Fruit fly (Drosophila melanogaster): Measurements from ENCODE around the gene Pex16.
A peak's percentile ranks its signal among the peaks of the same experiment; 100 is the strongest.

Pex16 gene

DNA sequence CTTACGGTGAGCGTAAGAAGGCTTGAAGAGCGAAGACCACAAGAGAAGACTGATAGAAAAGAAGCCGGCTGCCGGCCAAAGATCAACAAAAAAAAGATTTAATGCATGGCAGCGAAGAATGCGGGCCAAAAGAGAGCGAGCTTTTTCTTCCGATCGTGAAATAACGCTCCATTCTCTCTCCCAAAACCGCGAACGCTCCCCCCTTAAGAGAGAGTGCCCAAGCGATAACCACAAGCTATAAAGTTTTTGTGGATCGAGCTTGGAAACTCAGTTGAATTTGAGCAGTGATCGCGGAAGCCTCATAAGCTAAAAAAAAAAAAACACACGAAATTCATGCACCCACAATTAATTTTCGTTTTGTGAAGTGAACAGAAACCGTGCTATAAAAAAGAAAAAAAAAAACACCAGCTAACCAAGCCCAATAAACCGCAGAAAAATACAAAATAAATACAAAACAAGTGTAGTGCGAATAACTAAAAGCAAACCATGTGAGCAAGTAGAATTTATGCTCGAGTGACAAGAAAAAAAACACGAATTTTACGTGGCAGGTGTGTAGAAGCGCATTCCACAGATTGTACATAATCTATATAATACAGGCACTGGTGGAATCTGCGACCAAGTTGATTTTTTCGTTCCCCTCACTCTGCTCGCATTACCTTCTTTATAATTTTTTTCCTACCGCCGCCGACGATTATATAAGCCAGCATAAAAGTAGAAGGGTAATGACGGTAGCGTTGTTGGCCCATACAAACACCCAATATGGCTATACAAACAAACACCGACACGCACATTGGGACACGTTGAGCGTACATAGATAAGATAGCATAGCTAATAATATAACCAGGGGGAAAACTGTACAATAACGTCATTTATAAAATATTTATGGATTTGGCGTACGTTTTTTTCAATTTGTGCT is 47.5 kb downstream of the Pex16 start, which contains the start of gene CG13252 (continued):
- TF ChIP-seq ey (GFP tag; optimal IDR thresholded peaks at IDR 0.05), result no peak
- no peak for TF ChIP-seq dsf (GFP tag; optimal IDR thresholded peaks at IDR 0.05; ENCODE audit: borderline replicate concordance)
- TF ChIP-seq Hr83 (GFP tag; optimal IDR thresholded peaks at IDR 0.05; ENCODE audit: poor library complexity, severe bottlenecking), result peak; percentile 49
- TF ChIP-seq HLH106 (tag; optimal IDR thresholded peaks at IDR 0.05), result no peak
- no peak for TF ChIP-seq Jra (GFP tag; optimal IDR thresholded peaks at IDR 0.05)
- TF ChIP-seq Dif (GFP tag; optimal IDR thresholded peaks at IDR 0.05; ENCODE audit: partially characterized antibody), result peak; percentile 64
- TF ChIP-seq h (GFP tag; optimal IDR thresholded peaks at IDR 0.05), result no peak
- no peak for TF ChIP-seq sv (GFP tag; optimal IDR thresholded peaks at IDR 0.05)
- no peak for TF ChIP-seq jim (GFP tag; optimal IDR thresholded peaks at IDR 0.05)
- no peak for TF ChIP-seq lola (GFP tag; optimal IDR thresholded peaks at IDR 0.05)
- peak; percentile 3 for TF ChIP-seq tai (GFP tag; optimal IDR thresholded peaks at IDR 0.05)
- peak; percentile 71 for TF ChIP-seq sage (GFP tag; optimal IDR thresholded peaks at IDR 0.05)
- TF ChIP-seq pan (optimal IDR thresholded peaks at IDR 0.05), result no peak
- no peak for TF ChIP-seq dmrt93B (GFP tag; optimal IDR thresholded peaks at IDR 0.05)

DNA sequence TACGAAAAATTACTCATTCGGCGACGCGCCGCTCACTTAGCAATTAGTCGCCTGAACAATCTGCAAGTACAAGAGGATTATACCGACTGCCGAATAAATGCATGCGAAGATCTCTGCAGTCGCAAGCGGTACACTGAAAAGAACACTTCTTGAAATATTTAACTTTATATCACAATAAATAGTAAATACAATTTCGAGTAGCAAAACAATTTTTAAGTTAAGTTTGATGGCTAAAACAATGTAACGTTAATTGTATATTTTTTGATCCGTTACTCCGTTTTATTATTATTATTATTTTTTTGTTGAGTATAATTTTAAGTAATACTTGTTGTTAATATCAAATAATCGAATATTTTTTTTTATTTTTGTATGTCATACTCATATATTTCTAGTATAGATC is 48.6 kb downstream of the Pex16 start:
- TF ChIP-seq GATAd (GFP tag; optimal IDR thresholded peaks at IDR 0.05), result no peak
- TF ChIP-seq CG32264 (GFP tag; optimal IDR thresholded peaks at IDR 0.05), result no peak
- no peak for TF ChIP-seq Dif (GFP tag; optimal IDR thresholded peaks at IDR 0.05; ENCODE audit: partially characterized antibody)
- TF ChIP-seq h (GFP tag; optimal IDR thresholded peaks at IDR 0.05), result no peak
- TF ChIP-seq dsf (GFP tag; optimal IDR thresholded peaks at IDR 0.05; ENCODE audit: borderline replicate concordance), result no peak
- no peak for TF ChIP-seq Hr83 (GFP tag; optimal IDR thresholded peaks at IDR 0.05; ENCODE audit: poor library complexity, severe bottlenecking)
- no peak for TF ChIP-seq brk (GFP tag; optimal IDR thresholded peaks at IDR 0.05)
- no peak for TF ChIP-seq woc (GFP tag; optimal IDR thresholded peaks at IDR 0.05)
- no peak for TF ChIP-seq tai (GFP tag; optimal IDR thresholded peaks at IDR 0.05)
- TF ChIP-seq sv (GFP tag; optimal IDR thresholded peaks at IDR 0.05), result no peak
- no peak for TF ChIP-seq Dfd (GFP tag; optimal IDR thresholded peaks at IDR 0.05)
- no peak for TF ChIP-seq Hr78 (GFP tag; optimal IDR thresholded peaks at IDR 0.05)
- TF ChIP-seq N (GFP tag; optimal IDR thresholded peaks at IDR 0.05), result no peak

Data from whole organism, wandering third instar larva.